Fruit fly (Drosophila melanogaster) whole organism, wandering third instar larva: Measurements from ENCODE around the gene wts.

Experiments
- Abd-B ChIP-seq: fragments of >200 bp; optimal IDR thresholded peaks from 2 replicates; lab custom pipeline; 2017; ENCODE audit warnings: missing biosample characterization, missing genetic modification characterization
- CG32264 ChIP-seq: fragments of 200-800 bp; sonication (Bioruptor generic); optimal IDR thresholded peaks from 2 replicates; lab custom pipeline; 2016; ENCODE audit warnings: missing biosample characterization, missing genetic modification characterization
- CG9705 ChIP-seq: fragments of 200-800 bp; sonication (Bioruptor generic); optimal IDR thresholded peaks from 2 replicates; lab custom pipeline; 2018; ENCODE audit warnings: missing biosample characterization, mild to moderate bottlenecking, missing genetic modification characterization
- CrebA ChIP-seq: fragments of 200-800 bp; sonication (Bioruptor generic); optimal IDR thresholded peaks from 2 replicates; lab custom pipeline; 2016; ENCODE audit warnings: missing biosample characterization, mild to moderate bottlenecking, missing genetic modification characterization, borderline replicate concordance
- Dfd ChIP-seq: fragments of >200 bp; optimal IDR thresholded peaks from 2 replicates; lab custom pipeline; 2017; ENCODE audit warnings: missing biosample characterization, missing genetic modification characterization
- Dif ChIP-seq: fragments of 200-275, 200-300 bp; sonication (Bioruptor generic); optimal IDR thresholded peaks from 2 replicates; lab custom pipeline; 2018; ENCODE audit warnings: missing biosample characterization, missing genetic modification characterization; ENCODE audit not compliant: partially characterized antibody
- GATAd ChIP-seq: sonication (Bioruptor generic); optimal IDR thresholded peaks from 2 replicates; lab custom pipeline; 2016; ENCODE audit warnings: missing biosample characterization, missing genetic modification characterization
- HLH106 ChIP-seq: fragments of 200-800 bp; optimal IDR thresholded peaks from 3 replicates; lab custom pipeline; 2019; ENCODE audit warnings: missing biosample characterization, mild to moderate bottlenecking, missing genetic modification characterization, moderate library complexity
- Hnf4 ChIP-seq: fragments of 200-800 bp; sonication (Bioruptor generic); optimal IDR thresholded peaks from 2 replicates; lab custom pipeline; 2016; ENCODE audit warnings: missing biosample characterization, mild to moderate bottlenecking, missing genetic modification characterization
- Hr78 ChIP-seq: fragments of >200 bp; optimal IDR thresholded peaks from 2 replicates; lab custom pipeline; 2017; ENCODE audit warnings: missing biosample characterization, missing genetic modification characterization
- Hr83 ChIP-seq: fragments of 200-300 bp; sonication (Bioruptor generic); optimal IDR thresholded peaks from 2 replicates; lab custom pipeline; 2016; ENCODE audit warnings: missing biosample characterization, mild to moderate bottlenecking, missing genetic modification characterization, moderate library complexity; ENCODE audit not compliant: poor library complexity, severe bottlenecking
- Jra ChIP-seq: sonication (Bioruptor generic); optimal IDR thresholded peaks from 2 replicates; lab custom pipeline; 2016; ENCODE audit warnings: missing biosample characterization, missing genetic modification characterization
- Mio ChIP-seq: sonication (Bioruptor generic); optimal IDR thresholded peaks from 2 replicates; lab custom pipeline; 2016; ENCODE audit warnings: missing biosample characterization, missing genetic modification characterization
- Myc ChIP-seq: fragments of >200 bp; optimal IDR thresholded peaks from 2 replicates; lab custom pipeline; 2017
- N ChIP-seq: fragments of >200 bp; optimal IDR thresholded peaks from 2 replicates; lab custom pipeline; 2018; ENCODE audit warnings: missing biosample characterization, missing external identifiers, missing genetic modification characterization
- OdsH ChIP-seq: fragments of 200-800 bp; sonication (Bioruptor generic); optimal IDR thresholded peaks from 2 replicates; lab custom pipeline; 2016; ENCODE audit warnings: missing biosample characterization, mild to moderate bottlenecking, missing genetic modification characterization
- Rel ChIP-seq, 2 experiments: fragments of 200-800 bp; sonication (Bioruptor generic) in 1 of 2; optimal IDR thresholded peaks; 2 replicates in 1 of 2; 3 replicates in 1 of 2; lab custom pipeline; 2016 to 2019; ENCODE audit warnings: mild to moderate bottlenecking in 2 of 2, missing biosample characterization in 2 of 2, missing genetic modification characterization in 2 of 2, moderate library complexity in 1 of 2
- Sp1 ChIP-seq: fragments of 200-800 bp; sonication (Bioruptor generic); optimal IDR thresholded peaks from 3 replicates; lab custom pipeline; 2019; ENCODE audit warnings: missing biosample characterization, mild to moderate bottlenecking, missing genetic modification characterization, moderate library complexity
- Vsx2 ChIP-seq: fragments of 200-300, 225-300 bp; sonication (Bioruptor generic); optimal IDR thresholded peaks from 2 replicates; lab custom pipeline; 2018; ENCODE audit warnings: missing biosample characterization, missing genetic modification characterization; ENCODE audit not compliant: partially characterized antibody
- br ChIP-seq: fragments of 200-800 bp; sonication (Bioruptor generic); optimal IDR thresholded peaks from 2 replicates; lab custom pipeline; 2016; ENCODE audit warnings: missing biosample characterization, missing genetic modification characterization
- brk ChIP-seq: fragments of 200-800 bp; sonication (Bioruptor generic); optimal IDR thresholded peaks from 2 replicates; lab custom pipeline; 2016; ENCODE audit warnings: missing biosample characterization, mild to moderate bottlenecking, missing genetic modification characterization
- dl ChIP-seq, 2 experiments: fragments of 175-275, 200-275 bp in 1 of 2; fragments of 200-275 bp in 1 of 2; sonication (Bioruptor generic); optimal IDR thresholded peaks; lab custom pipeline; 2018; ENCODE audit warnings: mild to moderate bottlenecking in 2 of 2, missing biosample characterization in 2 of 2, missing genetic modification characterization in 2 of 2, moderate library complexity in 2 of 2; ENCODE audit not compliant: partially characterized antibody in 2 of 2, insufficient read depth in 1 of 2
- dmrt93B ChIP-seq: fragments of 200-800 bp; sonication (Bioruptor generic); optimal IDR thresholded peaks from 2 replicates; lab custom pipeline; 2018; ENCODE audit warnings: missing biosample characterization, mild to moderate bottlenecking, missing genetic modification characterization
- dsf ChIP-seq: sonication (Bioruptor generic); optimal IDR thresholded peaks from 2 replicates; lab custom pipeline; 2016; ENCODE audit warnings: missing biosample characterization, missing genetic modification characterization, borderline replicate concordance
- ey ChIP-seq: fragments of 200-800 bp; sonication (Bioruptor generic); optimal IDR thresholded peaks from 2 replicates; lab custom pipeline; 2016; ENCODE audit warnings: missing biosample characterization, missing genetic modification characterization
- foxo ChIP-seq, 2 experiments: fragments of 200-800 bp; sonication (Bioruptor generic); optimal IDR thresholded peaks; 2 replicates in 1 of 2; 3 replicates in 1 of 2; lab custom pipeline; 2016 to 2017; ENCODE audit warnings: missing biosample characterization in 2 of 2, missing genetic modification characterization in 2 of 2
- fru ChIP-seq: fragments of 200-800 bp; sonication (Bioruptor generic); optimal IDR thresholded peaks from 3 replicates; lab custom pipeline; 2016; ENCODE audit warnings: missing biosample characterization, mild to moderate bottlenecking, missing genetic modification characterization
- h ChIP-seq: fragments of 200-800 bp; sonication (Bioruptor generic); optimal IDR thresholded peaks from 3 replicates; lab custom pipeline; 2016; ENCODE audit warnings: missing biosample characterization, mild to moderate bottlenecking, missing genetic modification characterization
- jim ChIP-seq: fragments of 175-275, 200-325 bp; sonication (Bioruptor generic); optimal IDR thresholded peaks from 2 replicates; lab custom pipeline; 2016; ENCODE audit warnings: missing biosample characterization, mild to moderate bottlenecking, missing genetic modification characterization
- lola ChIP-seq: fragments of >200 bp; optimal IDR thresholded peaks from 2 replicates; lab custom pipeline; 2017; ENCODE audit warnings: missing biosample characterization, missing genetic modification characterization
- pan ChIP-seq: fragments of >200 bp; optimal IDR thresholded peaks from 2 replicates; lab custom pipeline; 2017
- psq ChIP-seq: fragments of 200-800 bp; sonication (Bioruptor generic); optimal IDR thresholded peaks from 3 replicates; lab custom pipeline; 2017; ENCODE audit warnings: missing biosample characterization, mild to moderate bottlenecking, missing genetic modification characterization, moderate library complexity
- rgr ChIP-seq: fragments of 200-800 bp; sonication (Bioruptor generic); optimal IDR thresholded peaks from 3 replicates; lab custom pipeline; 2016; ENCODE audit warnings: missing biosample characterization, mild to moderate bottlenecking, missing genetic modification characterization
- sage ChIP-seq: fragments of 200-800 bp; sonication (Bioruptor generic); optimal IDR thresholded peaks from 2 replicates; lab custom pipeline; 2016; ENCODE audit warnings: missing biosample characterization, mild to moderate bottlenecking, missing genetic modification characterization
- sv ChIP-seq: fragments of 200-800 bp; sonication (Bioruptor generic); optimal IDR thresholded peaks from 3 replicates; lab custom pipeline; 2016; ENCODE audit warnings: missing biosample characterization, missing genetic modification characterization
- tai ChIP-seq: sonication (Bioruptor generic); optimal IDR thresholded peaks from 2 replicates; lab custom pipeline; 2016; ENCODE audit warnings: missing biosample characterization, missing genetic modification characterization
- usp ChIP-seq: fragments of >200 bp; optimal IDR thresholded peaks from 2 replicates; lab custom pipeline; 2017; ENCODE audit warnings: missing biosample characterization, missing genetic modification characterization
- woc ChIP-seq: sonication (Bioruptor generic); optimal IDR thresholded peaks from 2 replicates; lab custom pipeline; 2016; ENCODE audit warnings: missing biosample characterization, mild to moderate bottlenecking, missing genetic modification characterization

wts gene

DNA sequence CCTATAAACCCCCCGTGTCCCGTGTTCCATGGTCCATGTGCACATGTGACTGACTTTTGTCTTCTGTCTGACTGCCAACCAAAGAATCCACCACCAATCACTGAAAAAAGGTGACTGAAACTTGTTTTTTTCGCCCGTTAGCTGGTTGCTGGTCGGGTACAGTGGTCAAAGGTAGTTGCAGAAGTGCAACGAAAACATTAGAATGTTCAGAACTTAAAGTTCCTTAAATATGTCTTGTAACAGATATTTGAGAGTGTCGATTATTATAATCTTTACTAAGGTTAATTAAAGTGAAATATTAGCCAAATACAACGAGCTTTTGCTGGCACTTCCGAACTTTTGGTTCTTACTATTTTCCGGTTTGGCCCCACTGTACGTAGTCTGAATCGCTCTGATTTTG lies 45.3 kb downstream of the wts start:
- TF ChIP-seq woc (GFP tag; lab: Kevin White, UChicago): peak; percentile 66
- peak; percentile 58 for TF ChIP-seq ey (GFP tag; lab: Kevin White, UChicago)
- TF ChIP-seq Hnf4 (GFP tag; lab: Kevin White, UChicago): peak; percentile 17
- TF ChIP-seq N (GFP tag; lab: Kevin White, UChicago): no peak
- TF ChIP-seq Dif: no peak
- no peak for TF ChIP-seq Rel (GFP tag; optimal IDR thresholded peaks at IDR 0.05; lab: Kevin White, UChicago)
- TF ChIP-seq Rel (tag; optimal IDR thresholded peaks at IDR 0.05; lab: Kevin White, UChicago): no peak
- TF ChIP-seq Hr78 (GFP tag; lab: Kevin White, UChicago): no peak
- peak; percentile 70 for TF ChIP-seq h
- TF ChIP-seq Myc (lab: Kevin White, UChicago): no peak
- TF ChIP-seq tai (GFP tag; lab: Kevin White, UChicago): no peak
- no peak for TF ChIP-seq dsf (GFP tag; lab: Kevin White, UChicago)
- peak; percentile 37 for TF ChIP-seq OdsH (GFP tag; lab: Kevin White, UChicago)
- peak; percentile 60 for TF ChIP-seq br
- TF ChIP-seq sage: peak; percentile 32
- no peak for TF ChIP-seq Mio (GFP tag; lab: Kevin White, UChicago)
- peak in 1 of 2 experiments; percentile 72 for TF ChIP-seq foxo (GFP tag; optimal IDR thresholded peaks at IDR 0.05; lab: Kevin White, UChicago)
- TF ChIP-seq rgr: peak; percentile 48
- TF ChIP-seq Jra (GFP tag; lab: Kevin White, UChicago): no peak
- TF ChIP-seq jim (GFP tag; lab: Kevin White, UChicago): no peak
- TF ChIP-seq Sp1 (GFP tag; lab: Kevin White, UChicago): peak; percentile 38
- no peak for TF ChIP-seq lola (GFP tag; lab: Kevin White, UChicago)
- no peak for TF ChIP-seq CrebA (GFP tag; lab: Kevin White, UChicago)
- no peak for TF ChIP-seq CG32264 (GFP tag; lab: Kevin White, UChicago)
- peak; percentile 52 for TF ChIP-seq HLH106
- peak; percentile 39 for TF ChIP-seq psq (GFP tag; lab: Kevin White, UChicago)
- no peak for TF ChIP-seq Vsx2 (GFP tag; lab: Kevin White, UChicago)
- no peak for TF ChIP-seq Dfd (GFP tag; lab: Kevin White, UChicago)
- TF ChIP-seq sv (GFP tag; lab: Kevin White, UChicago): no peak
- no peak for TF ChIP-seq usp (GFP tag; lab: Kevin White, UChicago)
- TF ChIP-seq fru (GFP tag; lab: Kevin White, UChicago): peak; percentile 73
- TF ChIP-seq pan (lab: Kevin White, UChicago): no peak
- TF ChIP-seq CG9705 (GFP tag; lab: Kevin White, UChicago): no peak
- TF ChIP-seq Abd-B (GFP tag; lab: Kevin White, UChicago): no peak
- no peak for TF ChIP-seq dl (GFP tag; optimal IDR thresholded peaks at IDR 0.05; lab: Kevin White, UChicago; ENCODE audit: insufficient read depth in 1 of 2, partially characterized antibody in 2 of 2)
- peak; percentile 22 for TF ChIP-seq dmrt93B (GFP tag; lab: Kevin White, UChicago)
- no peak for TF ChIP-seq GATAd
- TF ChIP-seq brk (GFP tag; lab: Kevin White, UChicago): no peak
- no peak for TF ChIP-seq Hr83 (GFP tag; lab: Kevin White, UChicago)

DNA sequence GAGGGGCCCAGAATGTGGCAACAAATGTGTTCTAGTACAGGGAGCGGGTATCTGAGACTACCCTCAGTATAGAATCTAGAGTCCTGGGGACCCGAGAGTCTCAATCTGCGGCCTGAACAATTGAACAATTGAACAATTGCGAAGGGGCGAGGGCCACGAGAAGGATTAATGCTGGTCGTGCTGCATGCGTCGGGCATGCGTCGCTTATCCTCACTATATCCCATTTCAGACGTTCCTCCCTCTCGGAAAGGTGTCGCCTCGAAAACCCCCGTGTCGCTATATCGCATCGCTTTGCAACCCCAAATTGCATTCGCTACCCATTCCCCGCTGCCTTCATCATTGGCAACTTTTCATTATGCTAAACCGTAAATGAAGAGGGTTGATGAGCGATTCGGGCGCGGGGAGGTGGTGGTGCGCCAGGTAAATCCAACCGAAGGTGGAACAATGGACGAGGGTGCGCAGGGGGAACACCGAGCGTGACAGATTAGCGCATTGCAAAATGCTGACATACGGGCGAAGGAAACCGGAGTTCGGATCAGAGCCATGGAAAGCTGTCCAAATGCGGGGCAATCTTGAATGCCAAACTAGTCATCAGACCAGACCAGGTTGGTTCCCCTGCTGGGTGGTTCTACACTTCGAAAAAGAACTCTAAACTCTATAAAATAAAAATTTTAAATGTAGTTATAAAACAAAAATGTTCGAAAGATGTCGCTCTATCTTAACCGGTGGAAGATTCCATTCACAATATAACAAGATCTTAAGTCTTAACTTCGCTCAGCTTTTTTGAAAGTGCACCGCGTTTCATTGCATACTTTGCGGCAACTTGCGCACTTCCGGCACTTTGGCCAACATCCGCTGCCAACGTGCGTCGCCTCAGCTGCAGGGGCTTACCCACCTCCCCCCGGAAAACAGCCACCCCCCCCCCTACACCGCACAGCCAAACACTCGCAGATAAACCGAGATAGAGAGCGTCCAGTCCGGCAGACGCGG lies 47.4 kb downstream of the wts start:
- TF ChIP-seq foxo (GFP tag; optimal IDR thresholded peaks at IDR 0.05; lab: Kevin White, UChicago) (peak in 1 of 2 experiments; percentile 1), lola (GFP tag; lab: Kevin White, UChicago) (no peak)
